Worm (Caenorhabditis elegans) whole organism, L4 larva: ENCODE measurements around the gene R04E5.8.

ENCODE experiments used
- F26F4.8 ChIP-seq: fragments of 200-800 bp; sonication (Bioruptor generic); conservative IDR thresholded peaks from 2 replicates; pipeline ENCODE4 v1.3.6; 2022; ENCODE audit warnings: missing genetic modification characterization, missing compliant biosample characterization
- F37D6.2 ChIP-seq: sonication (generic microtip); optimal IDR thresholded peaks from 2 replicates; lab custom pipeline; 2016; ENCODE audit warnings: mild to moderate bottlenecking, missing genetic modification characterization, missing compliant biosample characterization
- F49E8.2 ChIP-seq: sonication (generic microtip); optimal IDR thresholded peaks from 2 replicates; lab custom pipeline; 2016; ENCODE audit warnings: missing compliant biosample characterization, mild to moderate bottlenecking, missing genetic modification characterization, borderline replicate concordance
- T20F7.1 ChIP-seq: fragments of 200-800 bp; sonication (Bioruptor generic); optimal IDR thresholded peaks from 2 replicates; lab custom pipeline; 2018; ENCODE audit warnings: mild to moderate bottlenecking, missing genetic modification characterization, missing compliant biosample characterization
- T26A8.4 ChIP-seq: fragments of 200-800 bp; sonication (Bioruptor generic); IDR thresholded peaks from 2 replicates; pipeline ENCODE4 v1.3.6; 2022; ENCODE audit warnings: missing genetic modification characterization, missing compliant biosample characterization
- Y105C5A.15 ChIP-seq: fragments of 200-800 bp; sonication (Bioruptor generic); IDR thresholded peaks from 2 replicates; pipeline ENCODE4 v1.3.6; 2022; ENCODE audit warnings: missing genetic modification characterization, missing compliant biosample characterization
- Y48G9A.11 ChIP-seq: fragments of 200-800 bp; sonication (Bioruptor generic); IDR thresholded peaks from 2 replicates; pipeline ENCODE4 v1.3.6; 2022; ENCODE audit warnings: missing genetic modification reagents, missing genetic modification characterization, missing compliant biosample characterization
- ZK337.2 ChIP-seq: fragments of 200-800 bp; sonication (Bioruptor generic); IDR thresholded peaks from 2 replicates; pipeline ENCODE4 v1.3.6; 2022; ENCODE audit warnings: missing genetic modification reagents, missing genetic modification characterization, missing compliant biosample characterization
- aly-2 ChIP-seq: sonication (generic microtip); optimal IDR thresholded peaks from 2 replicates; lab custom pipeline; 2018; ENCODE audit warnings: missing biosample characterization, missing genetic modification characterization
- ama-1 ChIP-seq: fragments of 150-350 bp; optimal IDR thresholded peaks from 2 replicates; lab custom pipeline; 2014; ENCODE audit warnings: inconsistent platforms, mixed read lengths
- ceh-20 ChIP-seq: fragments of 200-800 bp; sonication (Bioruptor generic); IDR thresholded peaks from 2 replicates; pipeline ENCODE4 v1.3.6; 2022; ENCODE audit warnings: missing genetic modification reagents, missing genetic modification characterization, missing compliant biosample characterization
- ceh-32 ChIP-seq: sonication (generic microtip); optimal IDR thresholded peaks from 2 replicates; lab custom pipeline; 2016; ENCODE audit warnings: mild to moderate bottlenecking, missing genetic modification characterization, missing compliant biosample characterization; ENCODE audit not compliant: poor library complexity
- ceh-44 ChIP-seq: fragments of 200-800 bp; sonication (Bioruptor generic); IDR thresholded peaks from 2 replicates; pipeline ENCODE4 v1.3.6; 2022; ENCODE audit warnings: missing genetic modification reagents, missing genetic modification characterization, missing compliant biosample characterization
- ceh-82 ChIP-seq: sonication (generic microtip); optimal IDR thresholded peaks from 2 replicates; lab custom pipeline; 2017; ENCODE audit warnings: missing biosample characterization, missing genetic modification characterization
- ctbp-1 ChIP-seq: fragments of 200-800 bp; sonication (Bioruptor generic); IDR thresholded peaks from 2 replicates; pipeline ENCODE4 v1.3.6; 2022; ENCODE audit warnings: missing genetic modification reagents, missing genetic modification characterization, missing compliant biosample characterization
- daf-8 ChIP-seq: fragments of 200-800 bp; sonication (Bioruptor generic); IDR thresholded peaks from 2 replicates; pipeline ENCODE4 v1.3.6; 2022; ENCODE audit warnings: missing genetic modification characterization, missing compliant biosample characterization
- dmd-6 ChIP-seq: fragments of 200-800 bp; sonication (Bioruptor generic); IDR thresholded peaks from 2 replicates; pipeline ENCODE4 v1.3.6; 2022; ENCODE audit warnings: missing genetic modification reagents, missing genetic modification characterization, missing compliant biosample characterization
- dmd-9 ChIP-seq: fragments of 200-800 bp; sonication (Bioruptor generic); IDR thresholded peaks from 2 replicates; pipeline ENCODE4 v1.3.6; 2022; ENCODE audit warnings: missing genetic modification reagents, missing genetic modification characterization, missing compliant biosample characterization
- duxl-1 ChIP-seq: sonication (generic microtip); optimal IDR thresholded peaks from 2 replicates; lab custom pipeline; 2016; ENCODE audit warnings: mild to moderate bottlenecking, missing genetic modification characterization, moderate library complexity, missing compliant biosample characterization; ENCODE audit not compliant: poor library complexity
- fkh-10 ChIP-seq: fragments of 150-350 bp; optimal IDR thresholded peaks from 2 replicates; lab custom pipeline; 2014; ENCODE audit warnings: missing biosample characterization, missing genetic modification reagents, missing genetic modification characterization
- fos-1 ChIP-seq: fragments of 150-350 bp; optimal IDR thresholded peaks from 2 replicates; lab custom pipeline; 2014; ENCODE audit warnings: missing biosample characterization, missing genetic modification characterization
- gei-8 ChIP-seq: fragments of 200-800 bp; sonication (Bioruptor generic); optimal IDR thresholded peaks from 2 replicates; lab custom pipeline; 2018; ENCODE audit warnings: mild to moderate bottlenecking, missing genetic modification characterization, missing compliant biosample characterization
- hif-1 ChIP-seq, 2 experiments: sonication (generic microtip); optimal IDR thresholded peaks; 2 replicates each; lab custom pipeline; 2016 to 2017; ENCODE audit warnings: missing compliant biosample characterization in 2 of 2, missing genetic modification characterization in 2 of 2, missing genetic modification reagents in 2 of 2, missing genotype in 2 of 2, mild to moderate bottlenecking in 1 of 2
- hlh-11 ChIP-seq: fragments of 200-800 bp; sonication (Bioruptor generic); optimal IDR thresholded peaks from 2 replicates; lab custom pipeline; 2018; ENCODE audit warnings: mild to moderate bottlenecking, missing genetic modification characterization, missing compliant biosample characterization
- jun-1 ChIP-seq: fragments of 150-350 bp; optimal IDR thresholded peaks from 2 replicates; lab custom pipeline; 2014; ENCODE audit warnings: missing biosample characterization, missing genetic modification reagents, missing genetic modification characterization
- lin-1 ChIP-seq: fragments of 200-800 bp; sonication (Bioruptor generic); IDR thresholded peaks from 2 replicates; pipeline ENCODE4 v1.3.6; 2022; ENCODE audit warnings: missing genetic modification reagents, missing genetic modification characterization, missing compliant biosample characterization
- lin-15B ChIP-seq: fragments of 150-350 bp; sonication (generic microtip); optimal IDR thresholded peaks from 3 replicates; lab custom pipeline; 2014; ENCODE audit warnings: missing biosample characterization, missing genetic modification characterization
- lin-29 ChIP-seq: fragments of 200-800 bp; sonication (Bioruptor generic); IDR thresholded peaks from 2 replicates; pipeline ENCODE4 v1.3.6; 2022; ENCODE audit warnings: missing genetic modification reagents, missing genetic modification characterization, missing compliant biosample characterization
- lin-38 ChIP-seq: fragments of 200-800 bp; sonication (Bioruptor generic); IDR thresholded peaks from 2 replicates; pipeline ENCODE4 v1.3.6; 2022; ENCODE audit warnings: missing genetic modification reagents, missing genetic modification characterization, missing compliant biosample characterization
- lsy-2 ChIP-seq, 2 experiments: fragments of 150-350 bp in 1 of 2; sonication (generic microtip) in 1 of 2; optimal IDR thresholded peaks; 2 replicates each; lab custom pipeline; 2014 to 2017; ENCODE audit warnings: missing biosample characterization in 2 of 2, missing genetic modification characterization in 2 of 2
- madf-5 ChIP-seq, 2 experiments: fragments of 200-800 bp; sonication (Bioruptor generic); IDR thresholded peaks; 2 replicates each; pipeline ENCODE4 v1.3.6; 2022; ENCODE audit warnings: missing compliant biosample characterization in 2 of 2, missing genetic modification characterization in 2 of 2
- madf-9 ChIP-seq: fragments of 200-800 bp; sonication (Bioruptor generic); conservative IDR thresholded peaks from 2 replicates; pipeline ENCODE4 v1.3.6; 2022; ENCODE audit warnings: missing genetic modification reagents, missing genetic modification characterization, missing compliant biosample characterization
- mxl-2 ChIP-seq: fragments of 200-800 bp; sonication (Bioruptor generic); conservative IDR thresholded peaks from 2 replicates; pipeline ENCODE4 v1.3.6; 2022; ENCODE audit warnings: missing genetic modification reagents, missing genetic modification characterization, missing compliant biosample characterization
- nhr-10 ChIP-seq: fragments of 150-350 bp; optimal IDR thresholded peaks from 2 replicates; lab custom pipeline; 2014; ENCODE audit warnings: missing biosample characterization, missing genetic modification characterization
- nhr-11 ChIP-seq: fragments of 150-350 bp; optimal IDR thresholded peaks from 2 replicates; lab custom pipeline; 2014; ENCODE audit warnings: missing biosample characterization, missing genetic modification characterization
- nhr-28 ChIP-seq: fragments of 150-350 bp; optimal IDR thresholded peaks from 2 replicates; lab custom pipeline; 2014; ENCODE audit warnings: missing biosample characterization, missing genetic modification characterization
- nhr-41 ChIP-seq: fragments of 200-800 bp; sonication (Bioruptor generic); IDR thresholded peaks from 2 replicates; pipeline ENCODE4 v1.3.6; 2022; ENCODE audit warnings: missing genetic modification reagents, missing genetic modification characterization, missing compliant biosample characterization
- nhr-6 ChIP-seq: fragments of 150-350 bp; optimal IDR thresholded peaks from 2 replicates; lab custom pipeline; 2014; ENCODE audit warnings: missing biosample characterization, missing genetic modification characterization
- nhr-76 ChIP-seq: fragments of 150-350 bp; optimal IDR thresholded peaks from 2 replicates; lab custom pipeline; 2014; ENCODE audit warnings: missing biosample characterization, missing genetic modification characterization
- nhr-77 ChIP-seq: fragments of 150-350 bp; optimal IDR thresholded peaks from 2 replicates; lab custom pipeline; 2014; ENCODE audit warnings: missing biosample characterization, missing genetic modification characterization
- pqm-1 ChIP-seq: sonication (generic microtip); optimal IDR thresholded peaks from 2 replicates; lab custom pipeline; 2017; ENCODE audit warnings: missing biosample characterization, missing genetic modification characterization
- rbr-2 ChIP-seq: sonication (generic microtip); optimal IDR thresholded peaks from 2 replicates; lab custom pipeline; 2016; ENCODE audit warnings: missing genotype, missing genetic modification characterization, missing compliant biosample characterization
- saeg-2 ChIP-seq: fragments of 200-800 bp; sonication (Bioruptor generic); IDR thresholded peaks from 2 replicates; pipeline ENCODE4 v1.3.6; 2022; ENCODE audit warnings: missing genetic modification reagents, missing genetic modification characterization, missing compliant biosample characterization
- set-16 ChIP-seq: fragments of 200-800 bp; sonication (Bioruptor generic); IDR thresholded peaks from 2 replicates; pipeline ENCODE4 v1.3.6; 2022; ENCODE audit warnings: missing genetic modification reagents, missing genetic modification characterization, missing compliant biosample characterization
- spr-1 ChIP-seq: sonication (generic microtip); optimal IDR thresholded peaks from 2 replicates; lab custom pipeline; 2016; ENCODE audit warnings: mild to moderate bottlenecking, missing genetic modification characterization, missing compliant biosample characterization
- tra-1 ChIP-seq: fragments of 200-800 bp; sonication (Bioruptor generic); IDR thresholded peaks from 2 replicates; pipeline ENCODE4 v1.3.6; 2022; ENCODE audit warnings: missing genetic modification reagents, missing genetic modification characterization, missing compliant biosample characterization
- unc-39 ChIP-seq: sonication (generic microtip); optimal IDR thresholded peaks from 2 replicates; lab custom pipeline; 2017; ENCODE audit warnings: missing biosample characterization, missing genetic modification characterization
- unc-62 ChIP-seq, 3 experiments: fragments of 150-350 bp in 1 of 3; sonication (generic microtip); optimal IDR thresholded peaks in 2 of 3; peaks in 1 of 3; 1 replicate in 1 of 3; 2 replicates in 2 of 3; lab custom pipeline; 2014 to 2017; ENCODE audit warnings: missing biosample characterization in 3 of 3, missing genetic modification characterization in 3 of 3, missing genetic modification reagents in 3 of 3, missing genotype in 1 of 3
- zag-1 ChIP-seq: fragments of 150-350 bp; optimal IDR thresholded peaks from 2 replicates; lab custom pipeline; 2014; ENCODE audit warnings: missing biosample characterization, missing genetic modification characterization
- zfp-2 ChIP-seq: sonication (generic microtip); optimal IDR thresholded peaks from 2 replicates; lab custom pipeline; 2016; ENCODE audit warnings: mild to moderate bottlenecking, missing genetic modification characterization, missing compliant biosample characterization
- ztf-11 ChIP-seq: fragments of 150-350 bp; optimal IDR thresholded peaks from 2 replicates; lab custom pipeline; 2014; ENCODE audit warnings: missing biosample characterization, missing genetic modification characterization

Gene R04E5.8

ce11 chrX:8838176-8838575 is 32.3 kb upstream of the R04E5.8 start (continued):
- TF ChIP-seq nhr-76 (tag; lab: Kevin White, UChicago), result no peak
- TF ChIP-seq mxl-2 (GFP tag; lab: Robert Waterston, UW), result no peak
- peak; percentile 82; the same call in 1 of the 2 replicates for TF ChIP-seq nhr-41
- no peak for TF ChIP-seq hlh-11 (tag; lab: Kevin White, UChicago)
- TF ChIP-seq lin-38 (GFP tag; lab: Robert Waterston, UW), result peak; percentile 66; the same call in 1 of the 2 replicates
- no peak for TF ChIP-seq set-16
- TF ChIP-seq ztf-11 (tag; lab: Kevin White, UChicago), result no peak
- TF ChIP-seq F37D6.2 (tag; lab: Kevin White, UChicago), result no peak
- no peak; the same call in 1 of the 2 replicates for TF ChIP-seq ceh-20 (GFP tag; lab: Robert Waterston, UW)
- TF ChIP-seq hif-1 (tag; optimal IDR thresholded peaks at IDR 0.05; lab: Kevin White, UChicago), result no peak
- no peak for TF ChIP-seq nhr-10
- 0 out of 2 replicates have a peak, but pooled peaks have one; percentile 68 for TF ChIP-seq Y105C5A.15 (GFP tag; lab: Robert Waterston, UW)
- no peak for TF ChIP-seq nhr-6
- TF ChIP-seq duxl-1 (tag; lab: Kevin White, UChicago), result peak; percentile 41
- TF ChIP-seq pqm-1 (tag; lab: Kevin White, UChicago), result no peak
- no peak for TF ChIP-seq zfp-2
- TF ChIP-seq ama-1 (lab: Kevin White, UChicago), result no peak
- TF ChIP-seq lin-29, result no peak
- no peak for TF ChIP-seq F26F4.8 (GFP tag; lab: Robert Waterston, UW)
- no peak for TF ChIP-seq ceh-82 (tag; lab: Kevin White, UChicago)
- no peak for TF ChIP-seq saeg-2 (GFP tag; lab: Robert Waterston, UW)
- no peak for TF ChIP-seq ZK337.2
- no peak for TF ChIP-seq jun-1 (tag; lab: Kevin White, UChicago)
- TF ChIP-seq nhr-11 (tag; lab: Kevin White, UChicago), result no peak
- TF ChIP-seq lin-15B (tag; lab: Kevin White, UChicago), result no peak
- no peak for TF ChIP-seq lin-1
- TF ChIP-seq gei-8 (GFP tag; lab: Kevin White, UChicago), result no peak
- no peak for TF ChIP-seq F49E8.2 (tag; lab: Kevin White, UChicago)
- TF ChIP-seq fos-1 (tag; lab: Kevin White, UChicago), result no peak
- TF ChIP-seq T20F7.1 (GFP tag; lab: Kevin White, UChicago), result no peak
- TF ChIP-seq lsy-2 (tag; optimal IDR thresholded peaks at IDR 0.05; lab: Kevin White, UChicago), result no peak
- no peak for TF ChIP-seq daf-8 (GFP tag; lab: Robert Waterston, UW)
- no peak for TF ChIP-seq Y48G9A.11 (GFP tag; lab: Robert Waterston, UW)
- TF ChIP-seq nhr-77 (tag; lab: Kevin White, UChicago), result no peak
- TF ChIP-seq unc-62 (GFP tag; optimal IDR thresholded peaks at IDR 0.05 in 1 of 2; lab: Kevin White, UChicago), result no peak
- TF ChIP-seq unc-62 (tag; optimal IDR thresholded peaks at IDR 0.05; lab: Kevin White, UChicago), result no peak
- TF ChIP-seq ceh-44, result no peak
- TF ChIP-seq unc-39 (tag; lab: Kevin White, UChicago), result no peak
- TF ChIP-seq dmd-6 (GFP tag; lab: Robert Waterston, UW), result no peak; the same call in 1 of the 2 replicates

ce11 chrX:8835887-8836348 is 30.0 kb upstream of the R04E5.8 start, which contains the start of gene C28G1.2:
C28G1.2 (plus strand) TSS chrX:8836016.
- peak; percentile 71; the same call in 1 of the 2 replicates for TF ChIP-seq daf-8 (GFP tag; lab: Robert Waterston, UW)
- TF ChIP-seq rbr-2, result peak; percentile 97
- TF ChIP-seq madf-9 (GFP tag; lab: Robert Waterston, UW), result peak; percentile 94
- TF ChIP-seq aly-2 (tag; lab: Kevin White, UChicago), result no peak
- peak; percentile 72 for TF ChIP-seq nhr-28
- no peak for TF ChIP-seq unc-39 (tag; lab: Kevin White, UChicago)
- peak; percentile 95 for TF ChIP-seq tra-1 (GFP tag; lab: Robert Waterston, UW)
- TF ChIP-seq madf-5 (GFP tag; IDR thresholded peaks at IDR 0.05; lab: Robert Waterston, UW), result peak; percentile 91 to 98
- TF ChIP-seq zag-1 (tag; lab: Kevin White, UChicago), result peak; percentile 48
- TF ChIP-seq fkh-10 (GFP tag; lab: Kevin White, UChicago), result peak; percentile 89
- peak; percentile 93 for TF ChIP-seq dmd-9 (GFP tag; lab: Robert Waterston, UW)
- TF ChIP-seq lin-29, result peak; percentile 86
- no peak for TF ChIP-seq ama-1 (lab: Kevin White, UChicago)
- peak; percentile 94 for TF ChIP-seq ctbp-1
- peak; percentile 92 for TF ChIP-seq spr-1 (tag; lab: Kevin White, UChicago)
- TF ChIP-seq zfp-2, result peak; percentile 82
- no peak for TF ChIP-seq ceh-32 (tag; lab: Kevin White, UChicago)
- peak; percentile 95 for TF ChIP-seq T26A8.4 (GFP tag; lab: Robert Waterston, UW)
